Worm (Caenorhabditis elegans) whole organism, L3 larva: ENCODE measurements around the gene lin-29.

ENCODE experiments used
- R02D3.7 ChIP-seq: fragments of 150-350 bp; optimal IDR thresholded peaks from 2 replicates; lab custom pipeline; 2014; ENCODE audit warnings: missing biosample characterization, missing genetic modification characterization
- ZK546.5 ChIP-seq: sonication (generic microtip); optimal IDR thresholded peaks from 2 replicates; lab custom pipeline; 2017; ENCODE audit warnings: missing biosample characterization, missing genetic modification characterization
- aly-2 ChIP-seq: fragments of 150-350 bp; optimal IDR thresholded peaks from 2 replicates; lab custom pipeline; 2014; ENCODE audit warnings: missing biosample characterization, missing genetic modification characterization
- ama-1 ChIP-seq: fragments of 150-350 bp; optimal IDR thresholded peaks from 2 replicates; lab custom pipeline; 2018
- ceh-16 ChIP-seq: sonication (generic microtip); optimal IDR thresholded peaks from 2 replicates; lab custom pipeline; 2017; ENCODE audit warnings: missing biosample characterization, missing genetic modification characterization
- ceh-82 ChIP-seq: fragments of 150-350 bp; optimal IDR thresholded peaks from 2 replicates; lab custom pipeline; 2014; ENCODE audit warnings: missing biosample characterization, missing genetic modification characterization
- egl-27 ChIP-seq: sonication (generic microtip); optimal IDR thresholded peaks from 4 replicates; lab custom pipeline; 2017; ENCODE audit warnings: missing biosample characterization, missing genetic modification reagents, missing genetic modification characterization
- egl-5 ChIP-seq: fragments of 150-350 bp; optimal IDR thresholded peaks from 2 replicates; lab custom pipeline; 2017; ENCODE audit warnings: missing biosample characterization, missing genetic modification reagents, missing genetic modification characterization, inconsistent platforms
- elt-2 ChIP-seq: sonication (generic microtip); optimal IDR thresholded peaks from 2 replicates; lab custom pipeline; 2016; ENCODE audit warnings: missing genetic modification reagents, mild to moderate bottlenecking, missing genetic modification characterization, missing compliant biosample characterization
- elt-3 ChIP-seq, 3 experiments: fragments of 150-350 bp in 1 of 3; sonication (generic microtip) in 2 of 3; optimal IDR thresholded peaks; 2 replicates in 2 of 3; 4 replicates in 1 of 3; lab custom pipeline; 2014 to 2017; ENCODE audit warnings: missing biosample characterization in 3 of 3, missing genetic modification characterization in 3 of 3
- eor-1 ChIP-seq, 2 experiments: fragments of 150-350 bp; optimal IDR thresholded peaks; 2 replicates each; lab custom pipeline; 2014 to 2018; ENCODE audit warnings: missing biosample characterization in 2 of 2, missing genetic modification characterization in 2 of 2
- fos-1 ChIP-seq: fragments of 150-350 bp; optimal IDR thresholded peaks from 2 replicates; lab custom pipeline; 2014; ENCODE audit warnings: missing biosample characterization, missing genetic modification characterization
- hmg-11 ChIP-seq: sonication (generic microtip); optimal IDR thresholded peaks from 2 replicates; lab custom pipeline; 2016; ENCODE audit warnings: missing genetic modification characterization, missing compliant biosample characterization
- lin-39 ChIP-seq: fragments of 150-350 bp; optimal IDR thresholded peaks from 2 replicates; lab custom pipeline; 2018; ENCODE audit warnings: missing biosample characterization, missing genetic modification reagents, missing genetic modification characterization
- lsy-12 ChIP-seq: sonication (generic microtip); optimal IDR thresholded peaks from 2 replicates; lab custom pipeline; 2016; ENCODE audit warnings: mild to moderate bottlenecking, missing genetic modification characterization, missing compliant biosample characterization
- mdl-1 ChIP-seq: fragments of 150-350 bp; optimal IDR thresholded peaks from 2 replicates; lab custom pipeline; 2014; ENCODE audit warnings: missing biosample characterization, missing genetic modification characterization
- nfya-1 ChIP-seq: sonication (generic microtip); optimal IDR thresholded peaks from 2 replicates; lab custom pipeline; 2017; ENCODE audit warnings: missing genetic modification characterization, mild to moderate bottlenecking, missing compliant biosample characterization, antibody characterized with exemption, moderate library complexity; ENCODE audit not compliant: insufficient read depth
- nhr-11 ChIP-seq: fragments of 150-350 bp; optimal IDR thresholded peaks from 2 replicates; lab custom pipeline; 2014; ENCODE audit warnings: missing biosample characterization, missing genetic modification characterization
- nhr-23 ChIP-seq: fragments of 150-350 bp; optimal IDR thresholded peaks from 2 replicates; lab custom pipeline; 2014; ENCODE audit warnings: missing biosample characterization, missing genetic modification reagents, missing genetic modification characterization
- nhr-237 ChIP-seq: fragments of 150-350 bp; optimal IDR thresholded peaks from 2 replicates; lab custom pipeline; 2014; ENCODE audit warnings: missing biosample characterization, missing genetic modification characterization
- nhr-25 ChIP-seq: sonication (generic microtip); optimal IDR thresholded peaks from 2 replicates; lab custom pipeline; 2017; ENCODE audit warnings: missing biosample characterization, missing genetic modification characterization
- nhr-28 ChIP-seq: fragments of 150-350 bp; optimal IDR thresholded peaks from 2 replicates; lab custom pipeline; 2014; ENCODE audit warnings: missing biosample characterization, missing genetic modification characterization
- nhr-43 ChIP-seq: sonication (generic microtip); optimal IDR thresholded peaks from 2 replicates; lab custom pipeline; 2016; ENCODE audit warnings: mild to moderate bottlenecking, missing genetic modification characterization, missing compliant biosample characterization; ENCODE audit not compliant: poor library complexity, severe bottlenecking
- nhr-67 ChIP-seq: fragments of 150-350 bp; optimal IDR thresholded peaks from 2 replicates; lab custom pipeline; 2014; ENCODE audit warnings: missing biosample characterization, missing genetic modification characterization
- pha-4 ChIP-seq: fragments of 150-350 bp; optimal IDR thresholded peaks from 2 replicates; lab custom pipeline; 2014; ENCODE audit warnings: missing biosample characterization, missing genetic modification reagents, missing genetic modification characterization
- sea-2 ChIP-seq: fragments of 150-350 bp; sonication (generic microtip); optimal IDR thresholded peaks from 4 replicates; lab custom pipeline; 2014; ENCODE audit warnings: missing biosample characterization, missing genetic modification reagents, missing genetic modification characterization
- skn-1 ChIP-seq: fragments of 150-350 bp; optimal IDR thresholded peaks from 2 replicates; lab custom pipeline; 2014; ENCODE audit warnings: missing biosample characterization, missing genetic modification characterization
- snpc-4 ChIP-seq: fragments of 150-350 bp; optimal IDR thresholded peaks from 2 replicates; lab custom pipeline; 2014; ENCODE audit warnings: missing biosample characterization, missing genetic modification characterization
- tbx-2 ChIP-seq: sonication (generic microtip); optimal IDR thresholded peaks from 2 replicates; lab custom pipeline; 2016; ENCODE audit warnings: mild to moderate bottlenecking, missing genetic modification characterization, missing compliant biosample characterization
- unc-39 ChIP-seq: sonication (generic microtip); optimal IDR thresholded peaks from 4 replicates; lab custom pipeline; 2017; ENCODE audit warnings: missing biosample characterization, missing genetic modification characterization
- zag-1 ChIP-seq: fragments of 150-350 bp; optimal IDR thresholded peaks from 2 replicates; lab custom pipeline; 2014; ENCODE audit warnings: missing biosample characterization, missing genetic modification characterization
- ztf-4 ChIP-seq: fragments of 150-350 bp; optimal IDR thresholded peaks from 2 replicates; lab custom pipeline; 2014; ENCODE audit warnings: missing biosample characterization, missing genetic modification characterization

The lin-29 gene

ce11 chrII:11952963-11953362 is 17.8 kb upstream of the lin-29 start:
- TF ChIP-seq ama-1 (lab: Kevin White, UChicago), result no peak
- TF ChIP-seq mdl-1 (tag; lab: Kevin White, UChicago), result no peak
- TF ChIP-seq tbx-2 (tag; lab: Kevin White, UChicago), result no peak
- no peak for TF ChIP-seq ceh-82
- TF ChIP-seq nhr-237 (tag; lab: Kevin White, UChicago), result no peak
- no peak for TF ChIP-seq skn-1 (tag; lab: Kevin White, UChicago)
- TF ChIP-seq R02D3.7, result no peak
- TF ChIP-seq ceh-16 (tag; lab: Kevin White, UChicago), result no peak
- TF ChIP-seq aly-2 (tag; lab: Kevin White, UChicago), result no peak
- TF ChIP-seq ztf-4 (tag; lab: Kevin White, UChicago), result no peak
- TF ChIP-seq lsy-12 (tag; lab: Kevin White, UChicago), result no peak
- TF ChIP-seq elt-3 (tag; optimal IDR thresholded peaks at IDR 0.05; lab: Kevin White, UChicago), result no peak
- TF ChIP-seq zag-1 (tag; lab: Kevin White, UChicago), result no peak
- TF ChIP-seq unc-39 (tag; lab: Kevin White, UChicago), result no peak

ce11 chrII:11948459-11948858 is 13.3 kb upstream of the lin-29 start, which contains the start of gene W03C9.8:
Gene W03C9.8, plus strand, starts transcription at chrII:11948759.
- TF ChIP-seq snpc-4 (tag; lab: Kevin White, UChicago) (no peak), unc-39 (tag; lab: Kevin White, UChicago) (no peak), hmg-11 (no peak), ZK546.5 (tag; lab: Kevin White, UChicago) (no peak), nhr-67 (no peak), ceh-16 (tag; lab: Kevin White, UChicago) (no peak), aly-2 (tag; lab: Kevin White, UChicago) (no peak), ceh-82 (no peak), tbx-2 (tag; lab: Kevin White, UChicago) (no peak), pha-4 (tag; lab: Kevin White, UChicago) (no peak), egl-5 (tag; lab: Kevin White, UChicago) (no peak), nhr-25 (no peak), sea-2 (GFP tag; lab: Kevin White, UChicago) (no peak), fos-1 (tag; lab: Kevin White, UChicago) (no peak)

- TF ChIP-seq eor-1 (tag; optimal IDR thresholded peaks at IDR 0.05; lab: Kevin White, UChicago) (no peak), elt-2 (tag; lab: Kevin White, UChicago) (peak; percentile 24)
Measured at ce11 chrII:11936393-11936792, 1.2 kb upstream of the lin-29 start.

ce11 chrII:11930132-11930531 is 5.0 kb downstream of the lin-29 start:
- TF ChIP-seq ama-1 (lab: Kevin White, UChicago), result no peak
- no peak for TF ChIP-seq nhr-28 (tag; lab: Kevin White, UChicago)

- TF ChIP-seq lsy-12 (tag; lab: Kevin White, UChicago) (peak; percentile 50), fos-1 (tag; lab: Kevin White, UChicago) (no peak), nhr-23 (tag; lab: Kevin White, UChicago) (peak; percentile 41), nhr-25 (peak; percentile 90), egl-27 (tag; lab: Kevin White, UChicago) (peak; percentile 15)
Measured at ce11 chrII:11928752-11929151, 6.4 kb downstream of the lin-29 start.

ce11 chrII:11926501-11926900 is 8.6 kb downstream of the lin-29 start:
- TF ChIP-seq nhr-11 (tag; lab: Kevin White, UChicago), result no peak
- no peak for TF ChIP-seq egl-27 (tag; lab: Kevin White, UChicago)
- TF ChIP-seq lsy-12 (tag; lab: Kevin White, UChicago), result peak; percentile 25
- TF ChIP-seq aly-2 (tag; lab: Kevin White, UChicago), result no peak
- TF ChIP-seq nhr-43 (tag; lab: Kevin White, UChicago), result no peak
- peak; percentile 78 for TF ChIP-seq nfya-1 (tag; lab: Kevin White, UChicago)
- TF ChIP-seq lin-39 (tag; lab: Kevin White, UChicago), result no peak
- no peak for TF ChIP-seq ZK546.5 (tag; lab: Kevin White, UChicago)
